Fruit fly (Drosophila melanogaster) whole organism, embryonic: Measurements from ENCODE around the gene Neurl4.
A peak's percentile ranks its signal among the peaks of the same experiment; 100 is the strongest.

ENCODE experiments used
- ATbp ChIP-seq: fragments of 200-800 bp; sonication (Bioruptor generic); optimal IDR thresholded peaks from 2 replicates; lab custom pipeline; 2017; ENCODE audit warnings: missing biosample characterization, mild to moderate bottlenecking, missing genetic modification characterization, missing genetic modification reagents
- Adf1 ChIP-seq: fragments of 200-800 bp; sonication (Bioruptor generic); IDR thresholded peaks from 2 replicates; pipeline ENCODE4 v1.3.6; 2022; ENCODE audit warnings: missing biosample characterization, missing genetic modification characterization
- Antp ChIP-seq: fragments of 200-800 bp; sonication (Bioruptor generic); optimal IDR thresholded peaks from 3 replicates; lab custom pipeline; 2016; ENCODE audit warnings: missing biosample characterization, missing genetic modification characterization
- Atf6 ChIP-seq: fragments of 200-800 bp; sonication (Bioruptor generic); IDR thresholded peaks from 2 replicates; pipeline ENCODE4 v1.3.6; 2022; ENCODE audit warnings: missing biosample characterization, missing genetic modification characterization
- Bdp1 ChIP-seq: fragments of 200-800 bp; sonication (Bioruptor generic); optimal IDR thresholded peaks from 3 replicates; lab custom pipeline; 2016; ENCODE audit warnings: missing biosample characterization, missing genetic modification characterization
- CG10462 ChIP-seq: fragments of 200-800 bp; sonication (Bioruptor generic); optimal IDR thresholded peaks from 2 replicates; lab custom pipeline; 2016; ENCODE audit warnings: missing biosample characterization, missing genetic modification characterization
- CG10959 ChIP-seq: fragments of 200-800 bp; sonication (Bioruptor generic); IDR thresholded peaks from 2 replicates; pipeline ENCODE4 v1.3.6; 2022; ENCODE audit warnings: missing biosample characterization, missing genetic modification characterization
- CG11695 ChIP-seq: fragments of 200-800 bp; sonication (Bioruptor generic); IDR thresholded peaks from 3 replicates; pipeline ENCODE4 v1.3.6; 2022; ENCODE audit warnings: missing biosample characterization, missing genetic modification characterization
- CG13624 ChIP-seq: fragments of 200-800 bp; sonication (Bioruptor generic); optimal IDR thresholded peaks from 2 replicates; lab custom pipeline; 2016; ENCODE audit warnings: missing biosample characterization, missing genetic modification characterization
- CG15073 ChIP-seq: fragments of 200-800 bp; sonication (Bioruptor generic); optimal IDR thresholded peaks from 2 replicates; lab custom pipeline; 2016; ENCODE audit warnings: missing biosample characterization, missing genetic modification characterization
- CG15479 ChIP-seq: fragments of 200-800 bp; sonication (Bioruptor generic); optimal IDR thresholded peaks from 3 replicates; lab custom pipeline; 2019; ENCODE audit warnings: missing biosample characterization, mild to moderate bottlenecking, missing genetic modification characterization, moderate library complexity
- CG17568 ChIP-seq: fragments of 200-800 bp; sonication (Bioruptor generic); optimal IDR thresholded peaks from 2 replicates; lab custom pipeline; 2018; ENCODE audit warnings: missing biosample characterization, mild to moderate bottlenecking, missing genetic modification characterization, moderate library complexity
- CG17912 ChIP-seq: fragments of 200-800 bp; sonication (Bioruptor generic); optimal IDR thresholded peaks from 2 replicates; lab custom pipeline; 2018; ENCODE audit warnings: missing biosample characterization, mild to moderate bottlenecking, missing genetic modification characterization
- CG2712 ChIP-seq: fragments of 200-800 bp; optimal IDR thresholded peaks from 3 replicates; lab custom pipeline; 2019; ENCODE audit warnings: missing biosample characterization, mild to moderate bottlenecking, missing genetic modification characterization, moderate library complexity
- CG32772 ChIP-seq: fragments of 200-800 bp; sonication (Bioruptor generic); IDR thresholded peaks from 2 replicates; pipeline ENCODE4 v1.3.6; 2022; ENCODE audit warnings: missing biosample characterization, missing genetic modification characterization
- CG4424 ChIP-seq: fragments of 200-800 bp; sonication (Bioruptor generic); optimal IDR thresholded peaks from 3 replicates; lab custom pipeline; 2016; ENCODE audit warnings: missing biosample characterization, missing genetic modification characterization
- CG6175 ChIP-seq: fragments of 200-800 bp; sonication (Bioruptor generic); IDR thresholded peaks from 3 replicates; pipeline ENCODE4 v1.3.6; 2022; ENCODE audit warnings: missing biosample characterization, missing genetic modification characterization
- CG6791 ChIP-seq: fragments of 200-800 bp; sonication (Bioruptor generic); IDR thresholded peaks from 3 replicates; pipeline ENCODE4 v1.3.6; 2022; ENCODE audit warnings: missing biosample characterization, missing genetic modification characterization; ENCODE audit not compliant: partially characterized antibody
- CG8944 ChIP-seq: fragments of 200-800 bp; sonication (Bioruptor generic); optimal IDR thresholded peaks from 3 replicates; lab custom pipeline; 2016; ENCODE audit warnings: missing biosample characterization, missing genetic modification characterization
- CHES-1-like ChIP-seq: fragments of 200-800 bp; sonication (Bioruptor generic); optimal IDR thresholded peaks from 2 replicates; lab custom pipeline; 2016; ENCODE audit warnings: missing biosample characterization, missing genetic modification characterization
- Camta ChIP-seq: fragments of 200-800 bp; sonication (Bioruptor generic); optimal IDR thresholded peaks from 2 replicates; lab custom pipeline; 2016; ENCODE audit warnings: missing biosample characterization, missing genetic modification characterization
- D19B ChIP-seq: fragments of 200-800 bp; sonication (Bioruptor generic); optimal IDR thresholded peaks from 2 replicates; lab custom pipeline; 2017; ENCODE audit warnings: missing biosample characterization, mild to moderate bottlenecking, missing genetic modification characterization
- Dbx ChIP-seq: fragments of 200-800 bp; sonication (Bioruptor generic); IDR thresholded peaks from 3 replicates; pipeline ENCODE4 v1.3.6; 2022; ENCODE audit warnings: missing biosample characterization, missing genetic modification characterization
- Hmr ChIP-seq: fragments of 200-800 bp; sonication (Bioruptor generic); optimal IDR thresholded peaks from 3 replicates; lab custom pipeline; 2017; ENCODE audit warnings: mild to moderate bottlenecking, missing biosample characterization, missing genetic modification reagents, missing genetic modification characterization
- Hr78 ChIP-seq, 2 experiments: fragments of 200-800 bp in 1 of 2; fragments of >200 bp in 1 of 2; sonication (Bioruptor generic) in 1 of 2; optimal IDR thresholded peaks; 2 replicates each; lab custom pipeline; 2017 to 2019; ENCODE audit warnings: missing biosample characterization in 2 of 2, missing genetic modification characterization in 2 of 2, mild to moderate bottlenecking in 1 of 2, moderate library complexity in 1 of 2
- Jarid2 ChIP-seq: fragments of 200-800 bp; sonication (Bioruptor generic); optimal IDR thresholded peaks from 3 replicates; lab custom pipeline; 2017; ENCODE audit warnings: mild to moderate bottlenecking, missing biosample characterization, missing genetic modification reagents, missing genetic modification characterization
- Lpt ChIP-seq: fragments of >200 bp; optimal IDR thresholded peaks from 2 replicates; lab custom pipeline; 2018; ENCODE audit warnings: missing biosample characterization, missing genetic modification characterization
- Nf-YA ChIP-seq: fragments of 200-800 bp; sonication (Bioruptor generic); IDR thresholded peaks from 2 replicates; pipeline ENCODE4 v1.3.6; 2022; ENCODE audit warnings: missing biosample characterization, missing genetic modification characterization
- Trl ChIP-seq, 3 experiments: fragments of >200 bp in 2 of 3; fragments of 200-800 bp in 1 of 3; sonication (Bioruptor generic) in 1 of 3; optimal IDR thresholded peaks; 2 replicates in 1 of 3; 3 replicates in 2 of 3; lab custom pipeline; 2016 to 2017; ENCODE audit warnings: missing biosample characterization in 1 of 3, missing genetic modification characterization in 1 of 3
- amos ChIP-seq: fragments of 200-800 bp; sonication (Bioruptor generic); IDR thresholded peaks from 2 replicates; pipeline ENCODE4 v1.3.6; 2022; ENCODE audit warnings: missing biosample characterization, missing genetic modification characterization; ENCODE audit not compliant: partially characterized antibody
- ato ChIP-seq: fragments of 200-800 bp; sonication (Bioruptor generic); IDR thresholded peaks from 2 replicates; pipeline ENCODE4 v1.3.6; 2022; ENCODE audit warnings: missing biosample characterization, missing genetic modification characterization; ENCODE audit not compliant: partially characterized antibody
- ftz-f1 ChIP-seq: fragments of 200-800 bp; sonication (Bioruptor generic); optimal IDR thresholded peaks from 2 replicates; lab custom pipeline; 2016; ENCODE audit warnings: missing biosample characterization, missing genetic modification characterization
- gcm2 ChIP-seq: fragments of 200-800 bp; sonication (Bioruptor generic); optimal IDR thresholded peaks from 2 replicates; lab custom pipeline; 2016; ENCODE audit warnings: missing biosample characterization, missing genetic modification characterization
- gro ChIP-seq: fragments of 200-800 bp; sonication (Bioruptor generic); optimal IDR thresholded peaks from 2 replicates; lab custom pipeline; 2016; ENCODE audit warnings: missing biosample characterization, missing genetic modification characterization
- gt ChIP-seq: fragments of 200-800 bp; sonication (Bioruptor generic); IDR thresholded peaks from 2 replicates; pipeline ENCODE4 v1.3.6; 2022; ENCODE audit warnings: missing biosample characterization, missing genetic modification characterization
- ham ChIP-seq: fragments of 200-800 bp; sonication (Bioruptor generic); IDR thresholded peaks from 2 replicates; pipeline ENCODE4 v1.3.6; 2022; ENCODE audit warnings: missing biosample characterization, missing genetic modification characterization
- ken ChIP-seq: fragments of 200-800 bp; sonication (Bioruptor generic); IDR thresholded peaks from 3 replicates; pipeline ENCODE4 v1.3.6; 2022; ENCODE audit warnings: missing biosample characterization, missing genetic modification characterization
- lab ChIP-seq: fragments of 200-800 bp; sonication (Bioruptor generic); optimal IDR thresholded peaks from 3 replicates; lab custom pipeline; 2017; ENCODE audit warnings: missing biosample characterization, missing genetic modification characterization, mild to moderate bottlenecking, moderate library complexity, missing genetic modification reagents
- otp ChIP-seq: fragments of 200-800 bp; sonication (Bioruptor generic); IDR thresholded peaks from 3 replicates; pipeline ENCODE4, ENCODE4 v1.3.6; 2022; ENCODE audit warnings: missing biosample characterization, missing genetic modification characterization
- prd ChIP-seq, 3 experiments: fragments of >200 bp in 2 of 3; fragments of 200-800 bp in 1 of 3; sonication (Bioruptor generic) in 1 of 3; optimal IDR thresholded peaks in 2 of 3; IDR thresholded peaks in 1 of 3; 2 replicates in 2 of 3; 3 replicates in 1 of 3; pipeline versions ENCODE4 v1.3.6 to Lab custom; 2017 to 2022; ENCODE audit warnings: missing biosample characterization in 1 of 3, missing genetic modification characterization in 1 of 3
- pzg ChIP-seq: fragments of 200-800 bp; sonication (Bioruptor generic); optimal IDR thresholded peaks from 3 replicates; lab custom pipeline; 2018; ENCODE audit warnings: missing biosample characterization, mild to moderate bottlenecking, missing genetic modification characterization, moderate library complexity
- rib ChIP-seq: fragments of 200-800 bp; sonication (Bioruptor generic); IDR thresholded peaks from 2 replicates; pipeline ENCODE4 v1.3.6; 2022; ENCODE audit warnings: missing biosample characterization, missing genetic modification characterization
- sens ChIP-seq: fragments of 200-800 bp; sonication (Bioruptor generic); peaks from one replicate; lab custom pipeline; 2016; ENCODE audit warnings: missing biosample characterization, missing genetic modification characterization
- slbo ChIP-seq: fragments of 200-800 bp; sonication (Bioruptor generic); IDR thresholded peaks from 2 replicates; pipeline ENCODE4 v1.3.6; 2022; ENCODE audit warnings: missing biosample characterization, missing genetic modification characterization
- slp2 ChIP-seq: fragments of 200-800 bp; sonication (Bioruptor generic); optimal IDR thresholded peaks from 2 replicates; lab custom pipeline; 2016; ENCODE audit warnings: missing biosample characterization, missing genetic modification characterization
- sob ChIP-seq: fragments of 200-800 bp; sonication (Bioruptor generic); IDR thresholded peaks from 2 replicates; pipeline ENCODE4 v1.3.6; 2022; ENCODE audit warnings: missing biosample characterization, missing genetic modification characterization
- stc ChIP-seq: fragments of 200-800 bp; sonication (Bioruptor generic); IDR thresholded peaks from 2 replicates; pipeline ENCODE4 v1.3.6; 2022; ENCODE audit warnings: missing biosample characterization, missing genetic modification characterization
- tll ChIP-seq, 2 experiments: fragments of 200-800 bp in 1 of 2; fragments of >200 bp in 1 of 2; sonication (Bioruptor generic) in 1 of 2; optimal IDR thresholded peaks; 2 replicates each; lab custom pipeline; 2017 to 2019; ENCODE audit warnings: missing biosample characterization in 2 of 2, missing genetic modification characterization in 2 of 2, mild to moderate bottlenecking in 1 of 2, moderate library complexity in 1 of 2
- unc-4 ChIP-seq: fragments of 200-800 bp; sonication (Bioruptor generic); IDR thresholded peaks from 2 replicates; pipeline ENCODE4 v1.3.6; 2022; ENCODE audit warnings: missing biosample characterization, missing genetic modification characterization; ENCODE audit not compliant: partially characterized antibody
- wdn ChIP-seq: fragments of 200-800 bp; sonication (Bioruptor generic); IDR thresholded peaks from 2 replicates; pipeline ENCODE4 v1.3.6; 2022; ENCODE audit warnings: missing biosample characterization, missing genetic modification characterization

Neurl4 gene

dm6 chr3L:14056816-14057215 is 7.1 kb upstream of the Neurl4 start:
- peak; percentile 19; the same call in 1 of the 2 replicates for TF ChIP-seq Atf6 (GFP tag; lab: Robert Waterston, UW)
- no peak for TF ChIP-seq slp2 (GFP tag; lab: Kevin White, UChicago)
- no peak for TF ChIP-seq amos (GFP tag; lab: Robert Waterston, UW)
- peak; percentile 7; the same call in 1 of the 2 replicates for TF ChIP-seq CG32772
- TF ChIP-seq CG10959 (GFP tag; lab: Robert Waterston, UW) = no peak
- TF ChIP-seq D19B = peak; percentile 45
- TF ChIP-seq CG4424 (GFP tag; lab: Kevin White, UChicago) = no peak
- peak; percentile 39 for TF ChIP-seq lab (GFP tag; lab: Kevin White, UChicago)
- peak; percentile 10; the same call in 1 of the 2 replicates for TF ChIP-seq Adf1 (GFP tag; lab: Robert Waterston, UW)
- TF ChIP-seq CHES-1-like (GFP tag; lab: Kevin White, UChicago) = no peak
- no peak for TF ChIP-seq gt (GFP tag; lab: Robert Waterston, UW)
- TF ChIP-seq CG10462 (GFP tag; lab: Kevin White, UChicago) = no peak
- TF ChIP-seq CG6791 = no peak
- TF ChIP-seq unc-4 (GFP tag; lab: Robert Waterston, UW) = no peak
- TF ChIP-seq CG15073 (GFP tag; lab: Kevin White, UChicago) = no peak
- no peak for TF ChIP-seq CG13624 (GFP tag; lab: Kevin White, UChicago)
- no peak for TF ChIP-seq Nf-YA
- no peak for TF ChIP-seq ATbp (GFP tag; lab: Kevin White, UChicago)
- no peak for TF ChIP-seq gro (GFP tag; lab: Kevin White, UChicago)
- no peak for TF ChIP-seq Bdp1 (GFP tag; lab: Kevin White, UChicago)
- no peak for TF ChIP-seq gcm2
- no peak for TF ChIP-seq Hr78 (GFP tag; optimal IDR thresholded peaks at IDR 0.05; lab: Kevin White, UChicago)
- peak; percentile 2 for TF ChIP-seq Hmr (GFP tag; lab: Kevin White, UChicago)
- no peak for TF ChIP-seq CG11695 (GFP tag; lab: Robert Waterston, UW)
- no peak for TF ChIP-seq CG8944 (GFP tag; lab: Kevin White, UChicago)
- peak; percentile 70 for TF ChIP-seq CG15479 (GFP tag; lab: Kevin White, UChicago)
- no peak for TF ChIP-seq Antp (GFP tag; lab: Kevin White, UChicago)
- peak; percentile 22; the same call in 1 of the 2 replicates for TF ChIP-seq sob
- TF ChIP-seq slbo = no peak
- no peak for TF ChIP-seq CG17568
- no peak for TF ChIP-seq ham (GFP tag; lab: Robert Waterston, UW)
- TF ChIP-seq rib (GFP tag; lab: Robert Waterston, UW) = peak; percentile 71; the same call in 1 of the 2 replicates
- TF ChIP-seq prd (optimal IDR thresholded peaks at IDR 0.05; lab: Kevin White, UChicago) = no peak
- 0 out of 3 replicates have a peak, but pooled peaks have one; percentile 7 for TF ChIP-seq prd (GFP tag; IDR thresholded peaks at IDR 0.05; lab: Robert Waterston, UW)
- no peak for TF ChIP-seq stc (GFP tag; lab: Robert Waterston, UW)
- TF ChIP-seq Camta (GFP tag; lab: Kevin White, UChicago) = no peak
- no peak for TF ChIP-seq ato (GFP tag; lab: Robert Waterston, UW)
- no peak for TF ChIP-seq Lpt
- TF ChIP-seq CG6175 = peak; percentile 61; the same call in 2 of the 3 replicates
- TF ChIP-seq wdn (GFP tag; lab: Robert Waterston, UW) = no peak
- no peak for TF ChIP-seq CG2712 (tag; lab: Kevin White, UChicago)
- no peak for TF ChIP-seq Jarid2 (GFP tag; lab: Kevin White, UChicago)
- TF ChIP-seq ftz-f1 (GFP tag; lab: Kevin White, UChicago) = peak; percentile 56
- peak; percentile 33; the same call in 1 of the 3 replicates for TF ChIP-seq Dbx (GFP tag; lab: Robert Waterston, UW)
- TF ChIP-seq tll (GFP tag; optimal IDR thresholded peaks at IDR 0.05; lab: Kevin White, UChicago) = peak in 1 of 2 experiments; percentile 75
- TF ChIP-seq ken (GFP tag; lab: Robert Waterston, UW) = 0 out of 3 replicates have a peak, but pooled peaks have one; percentile 38
- TF ChIP-seq otp (GFP tag; lab: Robert Waterston, UW) = 0 out of 3 replicates have a peak, but pooled peaks have one; percentile 13
- TF ChIP-seq CG17912 (GFP tag; lab: Kevin White, UChicago) = no peak
- no peak for TF ChIP-seq pzg (GFP tag; lab: Kevin White, UChicago)
- TF ChIP-seq sens (GFP tag; lab: Kevin White, UChicago) = peak; percentile 63
- TF ChIP-seq Trl (optimal IDR thresholded peaks at IDR 0.05; lab: Kevin White, UChicago) = no peak
- TF ChIP-seq Trl (GFP tag; optimal IDR thresholded peaks at IDR 0.05; lab: Kevin White, UChicago) = no peak
